Fruit fly (Drosophila melanogaster) whole organism, prepupa: ENCODE results near the gene CG17819.
A peak's percentile ranks its signal among the peaks of the same experiment; 100 is the strongest.

Source experiments
- CG10631 ChIP-seq: fragments of 200-800 bp; sonication (Bioruptor generic); optimal IDR thresholded peaks from 2 replicates; lab custom pipeline; 2016; ENCODE audit warnings: missing biosample characterization, missing genetic modification characterization
- CG10669 ChIP-seq: fragments of 200-800 bp; sonication (Bioruptor generic); optimal IDR thresholded peaks from 3 replicates; lab custom pipeline; 2018; ENCODE audit warnings: missing biosample characterization, mild to moderate bottlenecking, missing genetic modification characterization, moderate library complexity
- CG11294 ChIP-seq: fragments of 200-800 bp; sonication (Bioruptor generic); IDR thresholded peaks from 2 replicates; pipeline ENCODE4 v1.3.6; 2022; ENCODE audit warnings: missing biosample characterization, missing genetic modification characterization
- CG11762 ChIP-seq: fragments of 200-800 bp; sonication (Bioruptor generic); optimal IDR thresholded peaks from 3 replicates; lab custom pipeline; 2016; ENCODE audit warnings: missing biosample characterization, missing genetic modification characterization; ENCODE audit not compliant: insufficient read depth
- CG11902 ChIP-seq: fragments of 200-800 bp; sonication (Bioruptor generic); optimal IDR thresholded peaks from 3 replicates; lab custom pipeline; 2016; ENCODE audit warnings: missing biosample characterization, missing genetic modification characterization
- CG1621 ChIP-seq: fragments of 200-800 bp; sonication (Bioruptor generic); optimal IDR thresholded peaks from 3 replicates; lab custom pipeline; 2018; ENCODE audit warnings: missing biosample characterization, mild to moderate bottlenecking, missing genetic modification characterization
- CG16779 ChIP-seq: fragments of 200-800 bp; sonication (Bioruptor generic); optimal IDR thresholded peaks from 3 replicates; lab custom pipeline; 2017; ENCODE audit warnings: missing biosample characterization, mild to moderate bottlenecking, missing genetic modification characterization
- CG3032 ChIP-seq: fragments of 200-800 bp; optimal IDR thresholded peaks from 2 replicates; lab custom pipeline; 2019; ENCODE audit warnings: missing biosample characterization, mild to moderate bottlenecking, missing genetic modification characterization, moderate library complexity
- CG31627 ChIP-seq: fragments of 200-800 bp; sonication (Bioruptor generic); optimal IDR thresholded peaks from 3 replicates; lab custom pipeline; 2016; ENCODE audit warnings: missing biosample characterization, missing genetic modification characterization
- CG34406 ChIP-seq: fragments of 200-800 bp; sonication (Bioruptor generic); optimal IDR thresholded peaks from 3 replicates; lab custom pipeline; 2016; ENCODE audit warnings: missing biosample characterization, missing genetic modification characterization
- CG3919 ChIP-seq: fragments of 200-800 bp; sonication (Bioruptor generic); optimal IDR thresholded peaks from 3 replicates; lab custom pipeline; 2016; ENCODE audit warnings: missing biosample characterization, missing genetic modification characterization
- CG4318 ChIP-seq: fragments of 200-800 bp; sonication (Bioruptor generic); optimal IDR thresholded peaks from 3 replicates; lab custom pipeline; 2017; ENCODE audit warnings: missing biosample characterization, mild to moderate bottlenecking, missing genetic modification characterization
- CG6163 ChIP-seq: fragments of 200-800 bp; sonication (Bioruptor generic); IDR thresholded peaks from 3 replicates; pipeline ENCODE4 v1.3.6; 2022; ENCODE audit warnings: missing biosample characterization, missing genetic modification characterization
- CG6276 ChIP-seq: fragments of 200-800 bp; sonication (Bioruptor generic); optimal IDR thresholded peaks from 2 replicates; lab custom pipeline; 2017; ENCODE audit warnings: missing biosample characterization, mild to moderate bottlenecking, missing genetic modification characterization
- CG6792 ChIP-seq: fragments of 200-800 bp; sonication (Bioruptor generic); optimal IDR thresholded peaks from 3 replicates; lab custom pipeline; 2016; ENCODE audit warnings: missing biosample characterization, missing genetic modification characterization
- CG6808 ChIP-seq: fragments of 200-800 bp; sonication (Bioruptor generic); optimal IDR thresholded peaks from 3 replicates; lab custom pipeline; 2017; ENCODE audit warnings: missing biosample characterization, missing genetic modification characterization, mild to moderate bottlenecking, moderate library complexity, missing genetic modification reagents
- CG7368 ChIP-seq: fragments of 200-800 bp; sonication (Bioruptor generic); optimal IDR thresholded peaks from 3 replicates; lab custom pipeline; 2016; ENCODE audit warnings: missing biosample characterization, missing genetic modification characterization
- CG8119 ChIP-seq: fragments of 200-800 bp; sonication (Bioruptor generic); IDR thresholded peaks from 3 replicates; pipeline ENCODE4 v1.3.6; 2022; ENCODE audit warnings: missing biosample characterization, missing genetic modification characterization
- CG8319 ChIP-seq: fragments of 200-800 bp; sonication (Bioruptor generic); optimal IDR thresholded peaks from 3 replicates; lab custom pipeline; 2016; ENCODE audit warnings: missing biosample characterization, missing genetic modification characterization
- CG8632 ChIP-seq: fragments of 200-800 bp; sonication (Bioruptor generic); optimal IDR thresholded peaks from 3 replicates; lab custom pipeline; 2016; ENCODE audit warnings: missing biosample characterization, missing genetic modification characterization
- CG9139 ChIP-seq: fragments of 200-800 bp; sonication (Bioruptor generic); optimal IDR thresholded peaks from 3 replicates; lab custom pipeline; 2017; ENCODE audit warnings: missing biosample characterization, mild to moderate bottlenecking, missing genetic modification characterization
- Eip75B ChIP-seq: fragments of 200-800 bp; sonication (Bioruptor generic); optimal IDR thresholded peaks from 3 replicates; lab custom pipeline; 2016; ENCODE audit warnings: missing biosample characterization, missing genetic modification characterization
- Eip78C ChIP-seq: fragments of 200-800 bp; sonication (Bioruptor generic); peaks from one replicate; lab custom pipeline; 2016; ENCODE audit warnings: missing biosample characterization, missing genetic modification characterization
- Eip93F ChIP-seq: fragments of 200-800 bp; sonication (Bioruptor generic); optimal IDR thresholded peaks from 2 replicates; lab custom pipeline; 2016; ENCODE audit warnings: missing biosample characterization, mild to moderate bottlenecking, missing genetic modification characterization
- Ets21C ChIP-seq: fragments of 200-800 bp; sonication (Bioruptor generic); optimal IDR thresholded peaks from 3 replicates; lab custom pipeline; 2016; ENCODE audit warnings: missing biosample characterization, missing genetic modification characterization
- Ets96B ChIP-seq: fragments of 200-800 bp; optimal IDR thresholded peaks from 2 replicates; lab custom pipeline; 2019; ENCODE audit warnings: missing biosample characterization, mild to moderate bottlenecking, missing genetic modification characterization, moderate library complexity
- Gug ChIP-seq: fragments of 200-800 bp; sonication (Bioruptor generic); IDR thresholded peaks from 2 replicates; pipeline ENCODE4 v1.3.6; 2022; ENCODE audit warnings: missing biosample characterization, missing genetic modification characterization
- Hr38 ChIP-seq: sonication (Bioruptor generic); optimal IDR thresholded peaks from 2 replicates; lab custom pipeline; 2016; ENCODE audit warnings: missing biosample characterization, missing genetic modification characterization
- Hr39 ChIP-seq: fragments of 200-800 bp; sonication (Bioruptor generic); optimal IDR thresholded peaks from 2 replicates; lab custom pipeline; 2016; ENCODE audit warnings: missing biosample characterization, missing genetic modification characterization
- Hr4 ChIP-seq: fragments of 200-800 bp; sonication (Bioruptor generic); optimal IDR thresholded peaks from 3 replicates; lab custom pipeline; 2016; ENCODE audit warnings: missing biosample characterization, missing genetic modification characterization
- Lpt ChIP-seq: fragments of 200-800 bp; sonication (Bioruptor generic); optimal IDR thresholded peaks from 3 replicates; lab custom pipeline; 2016; ENCODE audit warnings: missing biosample characterization, missing genetic modification characterization
- Met ChIP-seq: fragments of 200-800 bp; sonication (Bioruptor generic); optimal IDR thresholded peaks from 3 replicates; lab custom pipeline; 2016; ENCODE audit warnings: missing biosample characterization, missing genetic modification characterization
- OdsH ChIP-seq: fragments of 200-800 bp; sonication (Bioruptor generic); optimal IDR thresholded peaks from 3 replicates; lab custom pipeline; 2016; ENCODE audit warnings: missing biosample characterization, missing genetic modification characterization
- Smox ChIP-seq: fragments of 200-800 bp; sonication (Bioruptor generic); optimal IDR thresholded peaks from 3 replicates; lab custom pipeline; 2016; ENCODE audit warnings: missing biosample characterization, missing genetic modification characterization
- Sox102F ChIP-seq: fragments of 200-800 bp; sonication (Bioruptor generic); optimal IDR thresholded peaks from 2 replicates; lab custom pipeline; 2016; ENCODE audit warnings: missing biosample characterization, mild to moderate bottlenecking, missing genetic modification characterization
- Sox14 ChIP-seq: fragments of 200-800 bp; sonication (Bioruptor generic); optimal IDR thresholded peaks from 3 replicates; lab custom pipeline; 2016; ENCODE audit warnings: missing biosample characterization, missing genetic modification characterization
- achi ChIP-seq: fragments of 200-800 bp; sonication (Bioruptor generic); optimal IDR thresholded peaks from 3 replicates; lab custom pipeline; 2016; ENCODE audit warnings: missing biosample characterization, missing genetic modification characterization
- cyc ChIP-seq: fragments of 200-800 bp; sonication (Bioruptor generic); optimal IDR thresholded peaks from 3 replicates; lab custom pipeline; 2016; ENCODE audit warnings: missing biosample characterization, missing genetic modification characterization
- dsx ChIP-seq: fragments of 200-800 bp; optimal IDR thresholded peaks from 3 replicates; lab custom pipeline; 2019; ENCODE audit warnings: missing biosample characterization, mild to moderate bottlenecking, missing genetic modification characterization, moderate library complexity; ENCODE audit not compliant: poor library complexity, severe bottlenecking
- eg ChIP-seq: fragments of 200-800 bp; sonication (Bioruptor generic); IDR thresholded peaks from 3 replicates; pipeline ENCODE4 v1.3.6; 2022; ENCODE audit warnings: missing biosample characterization, missing genetic modification characterization
- esn ChIP-seq: fragments of 200-800 bp; sonication (Bioruptor generic); optimal IDR thresholded peaks from 2 replicates; lab custom pipeline; 2016; ENCODE audit warnings: missing biosample characterization, mild to moderate bottlenecking, missing genetic modification characterization, moderate library complexity
- fd59A ChIP-seq: fragments of 200-800 bp; sonication (Bioruptor generic); optimal IDR thresholded peaks from 2 replicates; lab custom pipeline; 2017; ENCODE audit warnings: missing biosample characterization, mild to moderate bottlenecking, missing genetic modification characterization, missing genetic modification reagents
- fd85E ChIP-seq: fragments of 200-800 bp; sonication (Bioruptor generic); optimal IDR thresholded peaks from 3 replicates; lab custom pipeline; 2016; ENCODE audit warnings: missing biosample characterization, missing genetic modification characterization
- fkh ChIP-seq: fragments of 200-800 bp; sonication (Bioruptor generic); optimal IDR thresholded peaks from 3 replicates; lab custom pipeline; 2017; ENCODE audit warnings: missing biosample characterization, mild to moderate bottlenecking, missing genetic modification characterization, moderate library complexity
- lz ChIP-seq: fragments of 200-800 bp; sonication (Bioruptor generic); optimal IDR thresholded peaks from 3 replicates; lab custom pipeline; 2016; ENCODE audit warnings: missing biosample characterization, missing genetic modification characterization
- net ChIP-seq: fragments of 200-800 bp; sonication (Bioruptor generic); optimal IDR thresholded peaks from 3 replicates; lab custom pipeline; 2016; ENCODE audit warnings: missing biosample characterization, missing genetic modification characterization
- pdm3 ChIP-seq: fragments of 200-800 bp; sonication (Bioruptor generic); optimal IDR thresholded peaks from 3 replicates; lab custom pipeline; 2016; ENCODE audit warnings: missing biosample characterization, missing genetic modification characterization
- salr ChIP-seq, 2 experiments: fragments of 200-800 bp; sonication (Bioruptor generic); optimal IDR thresholded peaks; 3 replicates each; lab custom pipeline; 2016 to 2018; ENCODE audit warnings: missing biosample characterization in 2 of 2, missing genetic modification characterization in 2 of 2, mild to moderate bottlenecking in 1 of 2
- ss ChIP-seq, 2 experiments: fragments of 200-800 bp; sonication (Bioruptor generic); optimal IDR thresholded peaks; 2 replicates in 1 of 2; 3 replicates in 1 of 2; lab custom pipeline; 2017 to 2018; ENCODE audit warnings: mild to moderate bottlenecking in 2 of 2, missing biosample characterization in 2 of 2, missing genetic modification characterization in 2 of 2, moderate library complexity in 1 of 2
- svp ChIP-seq: fragments of 200-800 bp; sonication (Bioruptor generic); peaks from one replicate; lab custom pipeline; 2016; ENCODE audit warnings: missing biosample characterization, missing genetic modification characterization
- topi ChIP-seq: fragments of 200-800 bp; sonication (Bioruptor generic); optimal IDR thresholded peaks from 3 replicates; lab custom pipeline; 2016; ENCODE audit warnings: missing biosample characterization, missing genetic modification characterization
- vri ChIP-seq: fragments of 200-800 bp; sonication (Bioruptor generic); optimal IDR thresholded peaks from 3 replicates; lab custom pipeline; 2016; ENCODE audit warnings: missing biosample characterization, mild to moderate bottlenecking, missing genetic modification characterization

CG17819 gene

dm6 chr3R:21905615-21906014 is 20.3 kb upstream of the CG17819 start:
- TF ChIP-seq Sox102F (GFP tag; lab: Kevin White, UChicago) (peak; percentile 72), Eip93F (GFP tag; lab: Kevin White, UChicago) (no peak), vri (GFP tag; lab: Kevin White, UChicago) (peak; percentile 46), Sox14 (GFP tag; lab: Kevin White, UChicago) (peak; percentile 82), svp (peak; percentile 86), Ets96B (peak; percentile 91), Hr38 (GFP tag; lab: Kevin White, UChicago) (no peak), fd85E (GFP tag; lab: Kevin White, UChicago) (no peak), fkh (GFP tag; lab: Kevin White, UChicago) (no peak), CG4318 (GFP tag; lab: Kevin White, UChicago) (peak; percentile 87), pdm3 (GFP tag; lab: Kevin White, UChicago) (peak; percentile 82), dsx (GFP tag; lab: Kevin White, UChicago) (peak; percentile 88), CG6792 (peak; percentile 77), esn (GFP tag; lab: Kevin White, UChicago) (peak; percentile 79), CG16779 (peak; percentile 69), CG6276 (GFP tag; lab: Kevin White, UChicago) (peak; percentile 82), Lpt (peak; percentile 89), Ets21C (GFP tag; lab: Kevin White, UChicago) (peak; percentile 30), Met (GFP tag; lab: Kevin White, UChicago) (peak; percentile 78), fd59A (GFP tag; lab: Kevin White, UChicago) (peak; percentile 83), CG11902 (peak; percentile 44), Gug (GFP tag; lab: Robert Waterston, UW) (peak; percentile 88), Hr39 (GFP tag; lab: Kevin White, UChicago) (peak; percentile 43), CG10631 (GFP tag; lab: Kevin White, UChicago) (peak; percentile 90), Smox (peak; percentile 65), CG9139 (GFP tag; lab: Kevin White, UChicago) (peak; percentile 81), CG34406 (GFP tag; lab: Kevin White, UChicago) (peak; percentile 80), CG8319 (GFP tag; lab: Kevin White, UChicago) (peak; percentile 57), CG3919 (GFP tag; lab: Kevin White, UChicago) (peak; percentile 87), ss (GFP tag; optimal IDR thresholded peaks at IDR 0.05; lab: Kevin White, UChicago) (peak; percentile 73 to 89), Eip75B (peak; percentile 84), CG8119 (GFP tag; lab: Robert Waterston, UW) (peak; percentile 93), CG31627 (GFP tag; lab: Kevin White, UChicago) (peak; percentile 58), salr (GFP tag; optimal IDR thresholded peaks at IDR 0.05; lab: Kevin White, UChicago) (peak; percentile 69 to 91), Eip78C (GFP tag; lab: Kevin White, UChicago) (peak; percentile 96), CG8632 (GFP tag; lab: Kevin White, UChicago) (peak; percentile 72), CG1621 (tag; lab: Kevin White, UChicago) (peak; percentile 79), CG11762 (GFP tag; lab: Kevin White, UChicago) (peak; percentile 69), cyc (GFP tag; lab: Kevin White, UChicago) (peak; percentile 60), CG6808 (GFP tag; lab: Kevin White, UChicago) (peak; percentile 84), eg (GFP tag; lab: Robert Waterston, UW) (peak; percentile 90), achi (peak; percentile 88), CG11294 (GFP tag; lab: Robert Waterston, UW) (peak; percentile 60), OdsH (GFP tag; lab: Kevin White, UChicago) (peak; percentile 88), CG10669 (GFP tag; lab: Kevin White, UChicago) (peak; percentile 82), Hr4 (GFP tag; lab: Kevin White, UChicago) (peak; percentile 90), CG3032 (tag; lab: Kevin White, UChicago) (peak; percentile 89), CG7368 (peak; percentile 6), lz (GFP tag; lab: Kevin White, UChicago) (peak; percentile 64), net (GFP tag; lab: Kevin White, UChicago) (peak; percentile 79), topi (GFP tag; lab: Kevin White, UChicago) (peak; percentile 73), CG6163 (GFP tag; lab: Robert Waterston, UW) (peak; percentile 94)
